Fruit fly (Drosophila melanogaster): ENCODE data around the gene CG3149.
A peak's percentile ranks its signal among the peaks of the same experiment; 100 is the strongest.

Gene CG3149

dm6 chrX:5705097-5705496, 10.1 kb upstream of the CG3149 start:
- no peak for TF ChIP-seq CrebA (GFP tag; optimal IDR thresholded peaks at IDR 0.05; ENCODE audit: borderline replicate concordance)
- no peak for TF ChIP-seq OdsH (GFP tag; optimal IDR thresholded peaks at IDR 0.05)
- no peak for TF ChIP-seq usp (GFP tag; optimal IDR thresholded peaks at IDR 0.05)
- TF ChIP-seq dsf (GFP tag; optimal IDR thresholded peaks at IDR 0.05; ENCODE audit: borderline replicate concordance): no peak
- TF ChIP-seq fru (GFP tag; optimal IDR thresholded peaks at IDR 0.05): no peak
- no peak for TF ChIP-seq HLH106 (tag; optimal IDR thresholded peaks at IDR 0.05)
- no peak for TF ChIP-seq sage (GFP tag; optimal IDR thresholded peaks at IDR 0.05)
- TF ChIP-seq ey (GFP tag; optimal IDR thresholded peaks at IDR 0.05): no peak
- no peak for TF ChIP-seq CG32264 (GFP tag; optimal IDR thresholded peaks at IDR 0.05)
- TF ChIP-seq Myc (optimal IDR thresholded peaks at IDR 0.05): no peak

- TF ChIP-seq ey (GFP tag; optimal IDR thresholded peaks at IDR 0.05) (peak; percentile 60), brk (GFP tag; optimal IDR thresholded peaks at IDR 0.05) (no peak), lola (GFP tag; optimal IDR thresholded peaks at IDR 0.05) (no peak), Vsx2 (GFP tag; optimal IDR thresholded peaks at IDR 0.05; ENCODE audit: partially characterized antibody) (no peak), Hr83 (GFP tag; optimal IDR thresholded peaks at IDR 0.05; ENCODE audit: poor library complexity, severe bottlenecking) (no peak), woc (GFP tag; optimal IDR thresholded peaks at IDR 0.05) (peak; percentile 70), jim (GFP tag; optimal IDR thresholded peaks at IDR 0.05) (no peak), h (GFP tag; optimal IDR thresholded peaks at IDR 0.05) (peak; percentile 72), OdsH (GFP tag; optimal IDR thresholded peaks at IDR 0.05) (peak; percentile 48), sage (GFP tag; optimal IDR thresholded peaks at IDR 0.05) (peak; percentile 18), GATAd (GFP tag; optimal IDR thresholded peaks at IDR 0.05) (no peak), foxo (GFP tag; optimal IDR thresholded peaks at IDR 0.05) (peak in 1 of 2 experiments; percentile 71), Hnf4 (GFP tag; optimal IDR thresholded peaks at IDR 0.05) (no peak), br (GFP tag; optimal IDR thresholded peaks at IDR 0.05) (peak; percentile 33), fru (GFP tag; optimal IDR thresholded peaks at IDR 0.05) (peak; percentile 66), usp (GFP tag; optimal IDR thresholded peaks at IDR 0.05) (no peak), Rel (GFP tag; optimal IDR thresholded peaks at IDR 0.05) (no peak), Rel (tag; optimal IDR thresholded peaks at IDR 0.05) (no peak), tai (GFP tag; optimal IDR thresholded peaks at IDR 0.05) (no peak), dsf (GFP tag; optimal IDR thresholded peaks at IDR 0.05; ENCODE audit: borderline replicate concordance) (no peak), psq (GFP tag; optimal IDR thresholded peaks at IDR 0.05) (peak; percentile 44), Dif (GFP tag; optimal IDR thresholded peaks at IDR 0.05; ENCODE audit: partially characterized antibody) (no peak), dmrt93B (GFP tag; optimal IDR thresholded peaks at IDR 0.05) (no peak), Sp1 (GFP tag; optimal IDR thresholded peaks at IDR 0.05) (peak; percentile 17), N (GFP tag; optimal IDR thresholded peaks at IDR 0.05) (no peak), HLH106 (tag; optimal IDR thresholded peaks at IDR 0.05) (peak; percentile 48), sv (GFP tag; optimal IDR thresholded peaks at IDR 0.05) (peak; percentile 67), rgr (GFP tag; optimal IDR thresholded peaks at IDR 0.05) (peak; percentile 63)
Measured at dm6 chrX:5699824-5700498, 5.0 kb upstream of the CG3149 start.

dm6 chrX:5698087-5698727, 3.2 kb upstream of the CG3149 start, which contains the start of gene AdamTS-B:
Gene AdamTS-B (plus strand): TSS chrX:5698557.
- TF ChIP-seq ey (GFP tag; optimal IDR thresholded peaks at IDR 0.05) (peak; percentile 51), Hr78 (GFP tag; optimal IDR thresholded peaks at IDR 0.05) (no peak), rgr (GFP tag; optimal IDR thresholded peaks at IDR 0.05) (peak; percentile 35), foxo (GFP tag; optimal IDR thresholded peaks at IDR 0.05) (peak in 1 of 2 experiments; percentile 74), CG9705 (GFP tag; optimal IDR thresholded peaks at IDR 0.05) (peak; percentile 51), HLH106 (tag; optimal IDR thresholded peaks at IDR 0.05) (peak; percentile 74), OdsH (GFP tag; optimal IDR thresholded peaks at IDR 0.05) (peak; percentile 60), h (GFP tag; optimal IDR thresholded peaks at IDR 0.05) (peak; percentile 49), br (GFP tag; optimal IDR thresholded peaks at IDR 0.05) (peak; percentile 47), Myc (optimal IDR thresholded peaks at IDR 0.05) (peak; percentile 94), pan (optimal IDR thresholded peaks at IDR 0.05) (no peak), fru (GFP tag; optimal IDR thresholded peaks at IDR 0.05) (peak; percentile 72), usp (GFP tag; optimal IDR thresholded peaks at IDR 0.05) (no peak), dmrt93B (GFP tag; optimal IDR thresholded peaks at IDR 0.05) (peak; percentile 52), Vsx2 (GFP tag; optimal IDR thresholded peaks at IDR 0.05; ENCODE audit: partially characterized antibody) (no peak), Rel (GFP tag; optimal IDR thresholded peaks at IDR 0.05) (no peak), Rel (tag; optimal IDR thresholded peaks at IDR 0.05) (no peak), psq (GFP tag; optimal IDR thresholded peaks at IDR 0.05) (peak; percentile 22), Sp1 (GFP tag; optimal IDR thresholded peaks at IDR 0.05) (peak; percentile 59)

All from whole organism, wandering third instar larva.